Worm (Caenorhabditis elegans) whole organism, mixed stage, embryonic: ENCODE data around the gene fkh-3.

Source experiments
- ceh-83 ChIP-seq: fragments of 200-800 bp; sonication (Bioruptor generic); optimal IDR thresholded peaks from 2 replicates; lab custom pipeline; 2018; ENCODE audit warnings: mild to moderate bottlenecking, missing genetic modification characterization, missing compliant biosample characterization
- elt-1 ChIP-seq: sonication (generic microtip); optimal IDR thresholded peaks from 2 replicates; lab custom pipeline; 2017; ENCODE audit warnings: missing genetic modification characterization, mild to moderate bottlenecking, missing compliant biosample characterization, antibody characterized with exemption, moderate library complexity, borderline replicate concordance; ENCODE audit not compliant: insufficient read depth
- elt-3 ChIP-seq: fragments of 150-350 bp; optimal IDR thresholded peaks from 2 replicates; lab custom pipeline; 2014; ENCODE audit warnings: missing biosample characterization, missing genetic modification characterization
- lin-13 ChIP-seq: fragments of 150-350 bp; optimal IDR thresholded peaks from 2 replicates; lab custom pipeline; 2014; ENCODE audit warnings: missing biosample characterization, missing genetic modification characterization
- lsy-2 ChIP-seq: fragments of 150-350 bp; optimal IDR thresholded peaks from 2 replicates; lab custom pipeline; 2014; ENCODE audit warnings: missing biosample characterization, missing genetic modification characterization
- mab-5 ChIP-seq: fragments of 150-350 bp; optimal IDR thresholded peaks from 2 replicates; lab custom pipeline; 2014; ENCODE audit warnings: missing biosample characterization, missing genetic modification characterization
- mep-1 ChIP-seq: fragments of 150-350 bp; optimal IDR thresholded peaks from 2 replicates; lab custom pipeline; 2017; ENCODE audit warnings: missing biosample characterization, missing genetic modification reagents, missing genetic modification characterization, inconsistent platforms
- nhr-12 ChIP-seq: fragments of 150-350 bp; optimal IDR thresholded peaks from 2 replicates; lab custom pipeline; 2014; ENCODE audit warnings: missing biosample characterization, missing genetic modification characterization
- nhr-76 ChIP-seq: sonication (generic microtip); optimal IDR thresholded peaks from 2 replicates; lab custom pipeline; 2017; ENCODE audit warnings: missing biosample characterization, missing genetic modification characterization
- pha-4 ChIP-seq: fragments of 150-350 bp; optimal IDR thresholded peaks from 2 replicates; lab custom pipeline; 2018; ENCODE audit warnings: missing biosample characterization, missing genetic modification reagents, missing genetic modification characterization
- snpc-4 ChIP-seq: fragments of 150-350 bp; optimal IDR thresholded peaks from 2 replicates; lab custom pipeline; 2014; ENCODE audit warnings: missing biosample characterization, missing genetic modification characterization
- unc-62 ChIP-seq: fragments of 150-350 bp; optimal IDR thresholded peaks from 2 replicates; lab custom pipeline; 2014; ENCODE audit warnings: missing biosample characterization, missing genetic modification reagents, missing genetic modification characterization
- zip-8 ChIP-seq: fragments of 150-350 bp; optimal IDR thresholded peaks from 2 replicates; lab custom pipeline; 2014; ENCODE audit warnings: missing biosample characterization, missing genetic modification characterization

ce11 chrX:13379072-13379471, 44.2 kb downstream of the fkh-3 start:
- TF ChIP-seq mep-1 (tag; lab: Kevin White, UChicago) (no peak), snpc-4 (tag; lab: Kevin White, UChicago) (no peak), pha-4 (tag; lab: Kevin White, UChicago) (no peak), mab-5 (tag; lab: Kevin White, UChicago) (no peak), unc-62 (no peak), nhr-12 (tag; lab: Kevin White, UChicago) (no peak), nhr-76 (tag; lab: Kevin White, UChicago) (no peak), elt-1 (tag; lab: Kevin White, UChicago) (no peak), ceh-83 (GFP tag; lab: Kevin White, UChicago) (no peak), lin-13 (no peak), elt-3 (tag; lab: Kevin White, UChicago) (no peak), zip-8 (peak; percentile 59), lsy-2 (tag; lab: Kevin White, UChicago) (no peak)
